Worm (Caenorhabditis elegans): ENCODE results near the gene F40C5.2.

DNA sequence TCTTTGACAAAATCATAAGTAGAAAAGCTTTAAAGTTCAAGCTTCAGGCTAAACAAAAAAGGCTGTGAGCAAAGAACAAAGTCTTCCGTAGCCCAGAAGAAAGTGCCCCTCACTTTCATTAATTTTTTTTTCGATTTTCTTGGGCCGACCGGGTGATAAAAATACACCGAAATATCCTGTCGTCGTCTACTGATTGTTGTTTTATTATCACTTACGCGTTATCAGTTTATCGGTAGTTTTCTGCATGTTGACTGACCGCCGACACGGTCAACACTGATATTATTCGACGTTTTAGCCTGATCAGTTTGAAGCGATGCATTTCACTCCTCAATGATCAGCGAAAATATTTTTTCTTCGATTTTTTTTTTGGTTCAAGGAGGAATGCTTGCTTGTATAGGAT is 9.6 kb downstream of the F40C5.2 start:
- TF ChIP-seq ztf-11 (tag; optimal IDR thresholded peaks at IDR 0.05) = no peak
- TF ChIP-seq lin-13 (tag; optimal IDR thresholded peaks at IDR 0.05) = no peak
- no peak for TF ChIP-seq sptf-1 (tag; optimal IDR thresholded peaks at IDR 0.05)
- TF ChIP-seq unc-39 (tag; optimal IDR thresholded peaks at IDR 0.05) = no peak
- TF ChIP-seq nhr-28 (tag; optimal IDR thresholded peaks at IDR 0.05) = no peak
- TF ChIP-seq pha-4 (tag; optimal IDR thresholded peaks at IDR 0.05) = no peak
- no peak for TF ChIP-seq nhr-237 (tag; optimal IDR thresholded peaks at IDR 0.05)
- no peak for TF ChIP-seq elt-3 (tag; optimal IDR thresholded peaks at IDR 0.05)
- TF ChIP-seq ces-1 (GFP tag; optimal IDR thresholded peaks at IDR 0.05) = no peak
- TF ChIP-seq ceh-39 (tag; optimal IDR thresholded peaks at IDR 0.05) = no peak

Measured in whole organism, mixed stage, embryonic.